Worm (Caenorhabditis elegans) whole organism, L4 larva: Measurements from ENCODE around the gene ttr-31.

Source experiments
- F10B5.3 ChIP-seq: sonication (generic microtip); optimal IDR thresholded peaks from 2 replicates; lab custom pipeline; 2016; ENCODE audit warnings: mild to moderate bottlenecking, missing genetic modification characterization, missing compliant biosample characterization
- F44E2.7 ChIP-seq: fragments of 200-800 bp; sonication (Bioruptor generic); IDR thresholded peaks from 2 replicates; pipeline ENCODE4 v2.1.2; 2022; ENCODE audit warnings: missing genetic modification characterization, missing compliant biosample characterization
- R02D3.7 ChIP-seq: fragments of 150-350 bp; sonication (generic microtip); optimal IDR thresholded peaks from 3 replicates; lab custom pipeline; 2014; ENCODE audit warnings: missing biosample characterization, missing genetic modification characterization
- T20F7.1 ChIP-seq: fragments of 200-800 bp; sonication (Bioruptor generic); optimal IDR thresholded peaks from 2 replicates; lab custom pipeline; 2018; ENCODE audit warnings: mild to moderate bottlenecking, missing genetic modification characterization, missing compliant biosample characterization
- Y48G9A.11 ChIP-seq: fragments of 200-800 bp; sonication (Bioruptor generic); IDR thresholded peaks from 2 replicates; pipeline ENCODE4 v1.3.6; 2022; ENCODE audit warnings: missing genetic modification reagents, missing genetic modification characterization, missing compliant biosample characterization
- Y75B8A.6 ChIP-seq: fragments of 200-800 bp; sonication (Bioruptor generic); IDR thresholded peaks from 2 replicates; pipeline ENCODE4 v1.3.6; 2022; ENCODE audit warnings: missing genetic modification reagents, missing genetic modification characterization, missing compliant biosample characterization
- aha-1 ChIP-seq: fragments of 150-350 bp; peaks from one replicate; lab custom pipeline; 2014; ENCODE audit warnings: missing biosample characterization, missing genetic modification characterization
- aly-2 ChIP-seq: sonication (generic microtip); optimal IDR thresholded peaks from 2 replicates; lab custom pipeline; 2018; ENCODE audit warnings: missing biosample characterization, missing genetic modification characterization
- attf-4 ChIP-seq: sonication (generic microtip); optimal IDR thresholded peaks from 3 replicates; lab custom pipeline; 2017; ENCODE audit warnings: missing biosample characterization, missing genetic modification characterization
- ceh-28 ChIP-seq: fragments of 150-350 bp; optimal IDR thresholded peaks from 2 replicates; lab custom pipeline; 2014; ENCODE audit warnings: missing biosample characterization, missing genetic modification reagents, missing genetic modification characterization
- ceh-62 ChIP-seq: sonication (generic microtip); optimal IDR thresholded peaks from 2 replicates; lab custom pipeline; 2017; ENCODE audit warnings: missing biosample characterization, missing genetic modification characterization
- ceh-82 ChIP-seq: sonication (generic microtip); optimal IDR thresholded peaks from 2 replicates; lab custom pipeline; 2017; ENCODE audit warnings: missing biosample characterization, missing genetic modification characterization
- ctbp-1 ChIP-seq: fragments of 200-800 bp; sonication (Bioruptor generic); IDR thresholded peaks from 2 replicates; pipeline ENCODE4 v1.3.6; 2022; ENCODE audit warnings: missing genetic modification reagents, missing genetic modification characterization, missing compliant biosample characterization
- daf-16 ChIP-seq, 3 experiments: sonication (generic microtip); optimal IDR thresholded peaks; 2 replicates each; lab custom pipeline; 2016 to 2017; ENCODE audit warnings: missing genetic modification characterization in 3 of 3, missing genetic modification reagents in 3 of 3, mild to moderate bottlenecking in 2 of 3, missing compliant biosample characterization in 2 of 3, missing biosample characterization in 1 of 3, moderate library complexity in 1 of 3
- daf-19 ChIP-seq: fragments of 200-800 bp; sonication (Bioruptor generic); conservative IDR thresholded peaks from 2 replicates; pipeline ENCODE4 v1.3.6; 2022; ENCODE audit warnings: missing genetic modification characterization, missing compliant biosample characterization
- dmd-6 ChIP-seq: fragments of 200-800 bp; sonication (Bioruptor generic); IDR thresholded peaks from 2 replicates; pipeline ENCODE4 v1.3.6; 2022; ENCODE audit warnings: missing genetic modification reagents, missing genetic modification characterization, missing compliant biosample characterization
- dmd-8 ChIP-seq: fragments of 200-800 bp; sonication (Bioruptor generic); IDR thresholded peaks from 2 replicates; pipeline ENCODE4 v1.3.6; 2022; ENCODE audit warnings: missing genetic modification characterization, missing compliant biosample characterization
- dpl-1 ChIP-seq: fragments of 150-350 bp; optimal IDR thresholded peaks from 2 replicates; lab custom pipeline; 2014; ENCODE audit warnings: missing biosample characterization, missing genetic modification reagents, missing genetic modification characterization
- dve-1 ChIP-seq: sonication (generic microtip); optimal IDR thresholded peaks from 2 replicates; lab custom pipeline; 2017; ENCODE audit warnings: antibody characterized with exemption, mild to moderate bottlenecking, missing genetic modification characterization, missing compliant biosample characterization; ENCODE audit not compliant: insufficient read depth
- fos-1 ChIP-seq: fragments of 150-350 bp; optimal IDR thresholded peaks from 2 replicates; lab custom pipeline; 2014; ENCODE audit warnings: missing biosample characterization, missing genetic modification characterization
- hlh-11 ChIP-seq: fragments of 200-800 bp; sonication (Bioruptor generic); optimal IDR thresholded peaks from 2 replicates; lab custom pipeline; 2018; ENCODE audit warnings: mild to moderate bottlenecking, missing genetic modification characterization, missing compliant biosample characterization
- hlh-30 ChIP-seq: sonication (generic microtip); optimal IDR thresholded peaks from 2 replicates; lab custom pipeline; 2017; ENCODE audit warnings: antibody characterized with exemption, mild to moderate bottlenecking, missing genetic modification characterization, missing compliant biosample characterization; ENCODE audit not compliant: insufficient read depth
- lin-15B ChIP-seq: fragments of 150-350 bp; sonication (generic microtip); optimal IDR thresholded peaks from 3 replicates; lab custom pipeline; 2014; ENCODE audit warnings: missing biosample characterization, missing genetic modification characterization
- lin-38 ChIP-seq: fragments of 200-800 bp; sonication (Bioruptor generic); IDR thresholded peaks from 2 replicates; pipeline ENCODE4 v1.3.6; 2022; ENCODE audit warnings: missing genetic modification reagents, missing genetic modification characterization, missing compliant biosample characterization
- lin-39 ChIP-seq: fragments of 150-350 bp; optimal IDR thresholded peaks from 2 replicates; lab custom pipeline; 2014; ENCODE audit warnings: missing biosample characterization, missing genetic modification reagents, missing genetic modification characterization
- madf-9 ChIP-seq: fragments of 200-800 bp; sonication (Bioruptor generic); conservative IDR thresholded peaks from 2 replicates; pipeline ENCODE4 v1.3.6; 2022; ENCODE audit warnings: missing genetic modification reagents, missing genetic modification characterization, missing compliant biosample characterization
- mxl-3 ChIP-seq: fragments of 200-800 bp; sonication (Bioruptor generic); optimal IDR thresholded peaks from 2 replicates; lab custom pipeline; 2018; ENCODE audit warnings: mild to moderate bottlenecking, missing genetic modification characterization, missing compliant biosample characterization
- nhr-102 ChIP-seq: sonication (generic microtip); optimal IDR thresholded peaks from 2 replicates; lab custom pipeline; 2016; ENCODE audit warnings: mild to moderate bottlenecking, missing genetic modification characterization, moderate library complexity, missing compliant biosample characterization
- nhr-25 ChIP-seq: sonication (generic microtip); optimal IDR thresholded peaks from 2 replicates; lab custom pipeline; 2017; ENCODE audit warnings: missing genetic modification characterization, mild to moderate bottlenecking, missing compliant biosample characterization, antibody characterized with exemption, moderate library complexity, borderline replicate concordance; ENCODE audit not compliant: insufficient read depth
- nhr-28 ChIP-seq: fragments of 150-350 bp; optimal IDR thresholded peaks from 2 replicates; lab custom pipeline; 2014; ENCODE audit warnings: missing biosample characterization, missing genetic modification characterization
- nhr-48 ChIP-seq: sonication (generic microtip); optimal IDR thresholded peaks from 2 replicates; lab custom pipeline; 2016; ENCODE audit warnings: mild to moderate bottlenecking, missing genetic modification characterization, missing compliant biosample characterization
- php-3 ChIP-seq: fragments of 200-800 bp; sonication (Bioruptor generic); IDR thresholded peaks from 2 replicates; pipeline ENCODE4 v1.3.6; 2022; ENCODE audit warnings: missing genetic modification reagents, missing genetic modification characterization, missing compliant biosample characterization
- set-16 ChIP-seq: fragments of 200-800 bp; sonication (Bioruptor generic); IDR thresholded peaks from 2 replicates; pipeline ENCODE4 v1.3.6; 2022; ENCODE audit warnings: missing genetic modification reagents, missing genetic modification characterization, missing compliant biosample characterization
- snpc-4 ChIP-seq: fragments of 150-350 bp; optimal IDR thresholded peaks from 2 replicates; lab custom pipeline; 2014; ENCODE audit warnings: missing biosample characterization, missing genetic modification characterization
- spr-1 ChIP-seq: sonication (generic microtip); optimal IDR thresholded peaks from 2 replicates; lab custom pipeline; 2016; ENCODE audit warnings: mild to moderate bottlenecking, missing genetic modification characterization, missing compliant biosample characterization
- spr-3 ChIP-seq: fragments of 200-800 bp; sonication (Bioruptor generic); optimal IDR thresholded peaks from 2 replicates; lab custom pipeline; 2018; ENCODE audit warnings: mild to moderate bottlenecking, missing genetic modification characterization, missing compliant biosample characterization
- unc-39 ChIP-seq: sonication (generic microtip); optimal IDR thresholded peaks from 2 replicates; lab custom pipeline; 2017; ENCODE audit warnings: missing biosample characterization, missing genetic modification characterization
- unc-62 ChIP-seq, 3 experiments: fragments of 150-350 bp in 1 of 3; sonication (generic microtip); optimal IDR thresholded peaks in 2 of 3; peaks in 1 of 3; 1 replicate in 1 of 3; 2 replicates in 2 of 3; lab custom pipeline; 2014 to 2017; ENCODE audit warnings: missing biosample characterization in 3 of 3, missing genetic modification characterization in 3 of 3, missing genetic modification reagents in 3 of 3, missing genotype in 1 of 3
- vab-7 ChIP-seq: fragments of 200-800 bp; sonication (Bioruptor generic); IDR thresholded peaks from 2 replicates; pipeline ENCODE4 v1.3.6; 2022; ENCODE audit warnings: missing genetic modification reagents, missing genetic modification characterization, missing compliant biosample characterization
- zip-11 ChIP-seq: fragments of 200-800 bp; sonication (Bioruptor generic); IDR thresholded peaks from 2 replicates; pipeline ENCODE4 v1.3.6; 2022; ENCODE audit warnings: missing genetic modification characterization, missing compliant biosample characterization
- ztf-11 ChIP-seq: fragments of 150-350 bp; optimal IDR thresholded peaks from 2 replicates; lab custom pipeline; 2014; ENCODE audit warnings: missing biosample characterization, missing genetic modification characterization
- ztf-7 ChIP-seq: fragments of 150-350 bp; optimal IDR thresholded peaks from 2 replicates; lab custom pipeline; 2014; ENCODE audit warnings: missing biosample characterization, missing genetic modification characterization

The ttr-31 gene

ce11 chrX:11014394-11015280, 5.8 kb upstream of the ttr-31 start:
- TF ChIP-seq ctbp-1 (GFP tag; lab: Robert Waterston, UW), result no peak
- peak in 1 of 2 experiments; percentile 91 for TF ChIP-seq unc-62 (GFP tag; optimal IDR thresholded peaks at IDR 0.05 in 1 of 2; lab: Kevin White, UChicago)
- no peak for TF ChIP-seq unc-62 (tag; optimal IDR thresholded peaks at IDR 0.05; lab: Kevin White, UChicago)
- peak; percentile 47 for TF ChIP-seq hlh-30 (tag; lab: Kevin White, UChicago)
- peak; percentile 48 for TF ChIP-seq mxl-3
- TF ChIP-seq aha-1 (tag; lab: Kevin White, UChicago), result peak; percentile 41
- TF ChIP-seq vab-7 (GFP tag; lab: Robert Waterston, UW), result no peak
- no peak for TF ChIP-seq snpc-4
- TF ChIP-seq nhr-28 (tag; lab: Kevin White, UChicago), result peak; percentile 49
- peak; percentile 42 for TF ChIP-seq hlh-11
- TF ChIP-seq, all 104 proteins: peak for 6

ce11 chrX:11012337-11012736, 3.5 kb upstream of the ttr-31 start, which contains the start of gene F58A3.3:
TSS of gene F58A3.3 (plus strand) at chrX:11012637.
- TF ChIP-seq F10B5.3 (tag; lab: Kevin White, UChicago) (no peak), ztf-11 (no peak)

- TF ChIP-seq zip-11, result no peak
- no peak for TF ChIP-seq ceh-82
- TF ChIP-seq aha-1 (tag; lab: Kevin White, UChicago), result peak; percentile 45
- TF ChIP-seq fos-1 (tag; lab: Kevin White, UChicago), result no peak
These were observed 1.7 kb upstream of the ttr-31 start, which contains the start of gene F58A3.4 for ce11 chrX:11010565-11010964. TSS of gene F58A3.4 (minus strand) at chrX:11010665.

ce11 chrX:11008052-11008451, 802 bp downstream of the ttr-31 start, which contains the start of gene del-5:
TSS of gene del-5 (minus strand) at chrX:11008181.
- no peak for TF ChIP-seq zip-11
- TF ChIP-seq daf-16 (GFP tag; optimal IDR thresholded peaks at IDR 0.05; lab: Kevin White, UChicago), result no peak
- peak; percentile 95 for TF ChIP-seq daf-16 (tag; optimal IDR thresholded peaks at IDR 0.05; lab: Kevin White, UChicago)
- TF ChIP-seq spr-3 (GFP tag; lab: Kevin White, UChicago), result no peak
- TF ChIP-seq unc-39 (tag; lab: Kevin White, UChicago), result no peak
- no peak for TF ChIP-seq nhr-48
- no peak for TF ChIP-seq dpl-1 (GFP tag; lab: Kevin White, UChicago)
- TF ChIP-seq dve-1 (tag; lab: Kevin White, UChicago), result peak; percentile 70
- TF ChIP-seq lin-38 (GFP tag; lab: Robert Waterston, UW), result no peak
- TF ChIP-seq spr-1 (tag; lab: Kevin White, UChicago), result no peak
- TF ChIP-seq ztf-11, result no peak
- TF ChIP-seq aly-2 (tag; lab: Kevin White, UChicago), result no peak
- no peak for TF ChIP-seq snpc-4
- TF ChIP-seq daf-19 (GFP tag; lab: Robert Waterston, UW), result no peak
- peak; percentile 57; the same call in 1 of the 2 replicates for TF ChIP-seq php-3 (GFP tag; lab: Robert Waterston, UW)
- TF ChIP-seq nhr-25 (tag; lab: Kevin White, UChicago), result no peak
- no peak for TF ChIP-seq T20F7.1 (GFP tag; lab: Kevin White, UChicago)
- no peak for TF ChIP-seq Y75B8A.6 (GFP tag; lab: Robert Waterston, UW)
- no peak for TF ChIP-seq dmd-8
- TF ChIP-seq R02D3.7, result no peak
- no peak for TF ChIP-seq Y48G9A.11 (GFP tag; lab: Robert Waterston, UW)
- TF ChIP-seq ceh-28 (tag; lab: Kevin White, UChicago), result no peak
- TF ChIP-seq lin-39, result no peak
- no peak for TF ChIP-seq attf-4 (tag; lab: Kevin White, UChicago)
- peak; percentile 13 for TF ChIP-seq mxl-3
- no peak for TF ChIP-seq vab-7 (GFP tag; lab: Robert Waterston, UW)
- no peak for TF ChIP-seq unc-62 (GFP tag; optimal IDR thresholded peaks at IDR 0.05 in 1 of 2; lab: Kevin White, UChicago)
- TF ChIP-seq unc-62 (tag; optimal IDR thresholded peaks at IDR 0.05; lab: Kevin White, UChicago), result no peak
- TF ChIP-seq F10B5.3 (tag; lab: Kevin White, UChicago), result no peak
- no peak for TF ChIP-seq madf-9 (GFP tag; lab: Robert Waterston, UW)
- TF ChIP-seq ceh-82, result no peak
- TF ChIP-seq lin-15B (tag; lab: Kevin White, UChicago), result no peak
- no peak for TF ChIP-seq set-16 (GFP tag; lab: Robert Waterston, UW)
- no peak for TF ChIP-seq ceh-62
- peak; percentile 78 for TF ChIP-seq dmd-6 (GFP tag; lab: Robert Waterston, UW)
- TF ChIP-seq ztf-7 (tag; lab: Kevin White, UChicago), result peak; percentile 24
- no peak for TF ChIP-seq nhr-102
- TF ChIP-seq F44E2.7 (GFP tag; lab: Robert Waterston, UW), result no peak
